Worm (Caenorhabditis elegans) whole organism, L4/young adult: ENCODE results near the gene F54D11.4.

Experiments
- W03F9.2 ChIP-seq: fragments of 150-350 bp; optimal IDR thresholded peaks from 2 replicates; lab custom pipeline; 2014; ENCODE audit warnings: missing biosample characterization, missing genetic modification characterization
- dao-5 ChIP-seq: sonication (generic microtip); optimal IDR thresholded peaks from 2 replicates; lab custom pipeline; 2016; ENCODE audit warnings: missing genotype, missing genetic modification characterization, moderate library complexity, missing compliant biosample characterization
- him-1 ChIP-seq: sonication (generic microtip); optimal IDR thresholded peaks from 2 replicates; lab custom pipeline; 2016; ENCODE audit warnings: missing genotype, missing genetic modification reagents, missing genetic modification characterization, missing compliant biosample characterization

F54D11.4 gene

DNA sequence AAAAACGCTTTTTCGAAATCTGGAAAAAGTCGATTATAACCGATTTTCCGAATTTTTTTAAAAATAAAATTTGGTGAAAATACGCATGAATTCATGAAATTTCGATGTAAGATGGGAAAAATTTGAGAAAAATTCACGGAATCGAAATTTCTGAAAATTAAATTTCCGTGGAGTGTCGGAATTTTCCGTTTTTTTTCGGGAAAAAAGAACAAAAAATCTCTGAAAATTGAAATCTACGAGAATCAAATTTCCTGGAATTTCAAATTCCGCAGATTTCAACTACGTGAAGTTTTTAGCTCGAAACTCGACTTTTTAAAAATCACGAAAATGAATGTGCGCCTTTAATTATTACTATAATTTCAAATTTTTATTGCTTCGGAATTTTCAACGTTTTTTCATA, 10.4 kb downstream of the F54D11.4 start:
- TF ChIP-seq dao-5 (tag; lab: Kevin White, UChicago) = no peak
- no peak for TF ChIP-seq him-1 (tag; lab: Kevin White, UChicago)
- TF ChIP-seq W03F9.2 = no peak

DNA sequence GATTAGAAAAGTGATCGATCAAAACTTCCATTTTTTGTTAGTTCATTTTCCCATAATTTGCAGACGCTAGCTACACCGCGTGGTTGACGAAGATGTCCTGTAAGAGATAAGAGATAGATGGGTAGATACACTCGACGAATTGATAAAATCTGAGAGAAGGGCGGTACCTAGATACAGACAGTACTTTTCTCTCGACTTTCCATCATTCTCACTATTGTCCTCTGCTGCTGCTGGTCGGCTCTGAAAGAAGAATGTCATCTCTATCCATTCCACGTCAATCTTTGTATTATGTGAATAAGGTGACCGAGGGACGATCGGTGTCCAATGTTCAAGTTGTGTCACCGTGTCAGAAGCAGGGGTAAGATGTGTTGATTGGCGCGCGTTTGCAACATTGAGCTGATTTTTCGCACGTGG, 12.6 kb downstream of the F54D11.4 start, which contains the start of gene pmt-2:
pmt-2 (plus strand) TSS at position 64 of the 414 bp plus-strand sequence.
- TF ChIP-seq him-1 (tag; lab: Kevin White, UChicago) = no peak
- TF ChIP-seq W03F9.2 = no peak
- TF ChIP-seq dao-5 (tag; lab: Kevin White, UChicago) = no peak

ce11 chrV:4630267-4630666, 14.3 kb downstream of the F54D11.4 start:
- TF ChIP-seq W03F9.2 (no peak), him-1 (tag; lab: Kevin White, UChicago) (no peak)

DNA sequence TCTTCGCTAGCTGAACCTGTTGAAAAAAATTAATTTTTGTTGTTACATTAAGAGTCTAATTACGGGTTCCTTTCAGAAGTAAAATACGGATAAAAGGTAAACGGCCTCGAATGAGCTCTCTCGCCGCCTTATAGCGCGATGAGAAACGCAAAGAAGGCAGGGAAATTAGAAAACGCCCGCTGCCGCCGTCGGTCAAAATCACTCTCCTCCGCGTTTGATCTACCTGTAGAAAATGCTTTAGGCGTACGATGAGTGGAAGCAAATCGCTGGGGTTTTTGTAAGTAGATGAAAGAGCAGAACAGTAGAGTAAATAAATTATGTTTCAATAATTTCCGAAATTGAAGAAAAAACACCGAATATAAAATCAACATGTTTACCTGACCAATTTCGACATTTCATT, 21.2 kb downstream of the F54D11.4 start:
- TF ChIP-seq W03F9.2 (no peak), him-1 (tag; lab: Kevin White, UChicago) (no peak), dao-5 (tag; lab: Kevin White, UChicago) (no peak)

- TF ChIP-seq him-1 (tag; lab: Kevin White, UChicago) (no peak), W03F9.2 (peak; percentile 4)
Observed at ce11 chrV:4640501-4641150, 24.7 kb downstream of the F54D11.4 start.

- TF ChIP-seq dao-5 (tag; lab: Kevin White, UChicago) (no peak), him-1 (tag; lab: Kevin White, UChicago) (no peak)
Observed at ce11 chrV:4642691-4643090, 26.7 kb downstream of the F54D11.4 start, which contains the start of gene soc-1. Gene soc-1, plus strand, starts transcription at chrV:4642952.

- no peak for TF ChIP-seq him-1 (tag; lab: Kevin White, UChicago)
- no peak for TF ChIP-seq dao-5 (tag; lab: Kevin White, UChicago)
- no peak for TF ChIP-seq W03F9.2
Observed at ce11 chrV:4647279-4647819, 31.4 kb downstream of the F54D11.4 start.

DNA sequence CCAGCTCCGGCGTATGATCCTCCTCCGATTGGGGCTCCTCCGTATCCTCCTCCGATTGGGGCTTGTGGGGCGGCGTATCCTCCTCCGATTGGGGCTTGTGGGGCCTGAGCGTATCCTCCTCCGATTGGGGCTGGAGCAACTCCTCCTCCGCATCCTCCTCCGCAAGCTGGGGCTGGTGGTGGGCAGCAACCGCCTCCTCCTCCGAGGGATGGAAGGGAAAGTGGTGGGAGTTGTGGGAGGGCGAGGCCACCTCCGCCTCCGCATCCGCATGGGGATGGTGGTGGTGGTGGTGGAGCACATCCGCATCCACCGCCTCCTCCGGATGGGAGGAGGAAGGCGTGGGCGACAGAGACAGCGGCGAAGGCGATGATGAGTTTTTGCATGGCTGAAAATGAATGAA, 31.9 kb downstream of the F54D11.4 start, which contains the start of gene F41F3.3:
F41F3.3 (minus strand) TSS at position 383 of the 400 bp plus-strand sequence.
- TF ChIP-seq him-1 (tag; lab: Kevin White, UChicago) (no peak), W03F9.2 (no peak), dao-5 (tag; lab: Kevin White, UChicago) (no peak)

ce11 chrV:4648527-4648926, 32.6 kb downstream of the F54D11.4 start, which contains the start of gene F41F3.8:
Gene F41F3.8, plus strand, starts transcription at chrV:4648827.
- TF ChIP-seq dao-5 (tag; lab: Kevin White, UChicago) = no peak
- no peak for TF ChIP-seq W03F9.2
- no peak for TF ChIP-seq him-1 (tag; lab: Kevin White, UChicago)

ce11 chrV:4649649-4650384, 33.9 kb downstream of the F54D11.4 start:
- TF ChIP-seq him-1 (tag; lab: Kevin White, UChicago) = no peak
- TF ChIP-seq dao-5 (tag; lab: Kevin White, UChicago) = no peak
- no peak for TF ChIP-seq W03F9.2

ce11 chrV:4651480-4651879, 35.5 kb downstream of the F54D11.4 start:
- TF ChIP-seq W03F9.2 (no peak), dao-5 (tag; lab: Kevin White, UChicago) (no peak), him-1 (tag; lab: Kevin White, UChicago) (no peak)

DNA sequence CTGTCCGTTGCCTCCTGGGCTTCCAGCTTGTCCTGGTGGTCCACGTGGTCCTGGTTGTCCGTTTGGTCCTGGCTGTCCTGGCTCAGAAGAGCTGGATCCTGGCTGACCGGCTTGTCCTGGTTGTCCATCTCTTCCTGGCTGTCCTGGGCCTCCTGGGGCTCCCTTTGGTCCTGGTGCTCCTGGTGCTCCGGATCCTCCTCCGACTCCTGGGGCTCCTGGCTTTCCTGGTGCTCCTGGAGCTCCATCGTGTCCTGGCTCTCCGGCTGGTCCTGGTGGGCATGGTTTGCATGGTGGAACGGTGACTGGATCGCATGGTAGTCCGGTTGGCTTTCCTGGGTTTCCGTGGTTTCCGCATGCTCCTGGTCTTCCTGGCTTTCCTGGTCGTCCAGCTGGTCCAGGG, 37.1 kb downstream of the F54D11.4 start:
- TF ChIP-seq W03F9.2 (no peak), dao-5 (tag; lab: Kevin White, UChicago) (no peak), him-1 (tag; lab: Kevin White, UChicago) (no peak)

- TF ChIP-seq W03F9.2 (no peak), dao-5 (tag; lab: Kevin White, UChicago) (no peak), him-1 (tag; lab: Kevin White, UChicago) (no peak)
Observed at ce11 chrV:4653871-4654605, 38.1 kb downstream of the F54D11.4 start, which contains the start of the genes col-139 and F41F3.1. Gene col-139, minus strand, starts transcription at chrV:4653971. Gene F41F3.1, plus strand, starts transcription at chrV:4654555.
